Fruit fly (Drosophila melanogaster): Measurements from ENCODE around the gene CG43679.
A peak's percentile ranks its signal among the peaks of the same experiment; 100 is the strongest.

The CG43679 gene

DNA sequence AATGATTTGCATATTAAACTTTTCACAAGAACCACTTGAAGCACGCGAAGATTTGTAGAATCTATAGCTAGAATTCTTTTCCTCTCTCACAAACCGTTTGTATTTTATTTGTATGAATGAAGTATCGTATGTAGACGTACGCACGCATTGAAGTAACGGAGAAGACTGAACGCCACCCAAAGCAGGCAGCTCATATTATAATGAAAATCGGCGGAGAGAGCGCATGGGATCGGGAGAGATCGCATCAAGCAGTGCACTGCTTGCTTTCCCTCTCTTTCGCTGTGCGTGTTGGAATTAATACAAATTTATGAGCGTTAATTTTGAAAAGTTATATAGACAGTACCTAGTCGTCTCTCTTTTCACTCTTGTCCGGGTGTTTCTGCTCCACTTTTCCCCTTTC, 28.1 kb upstream of the CG43679 start:
- TF ChIP-seq CG14711 (tag; optimal IDR thresholded peaks at IDR 0.05) (no peak), ovo (GFP tag; optimal IDR thresholded peaks at IDR 0.05) (no peak), kay (GFP tag; ENCODE audit: borderline replicate concordance) (no peak), CG7045 (GFP tag; optimal IDR thresholded peaks at IDR 0.05) (no peak), tj (GFP tag; optimal IDR thresholded peaks at IDR 0.05) (no peak), pad (GFP tag; optimal IDR thresholded peaks at IDR 0.05) (no peak), bab1 (GFP tag; optimal IDR thresholded peaks at IDR 0.05) (no peak), CG5204 (GFP tag; optimal IDR thresholded peaks at IDR 0.05) (no peak), cic (GFP tag; optimal IDR thresholded peaks at IDR 0.05) (peak; percentile 26)

- no peak for TF ChIP-seq CG5204 (GFP tag; optimal IDR thresholded peaks at IDR 0.05)
- no peak for TF ChIP-seq cnc (optimal IDR thresholded peaks at IDR 0.05)
- TF ChIP-seq Hr96 (GFP tag; optimal IDR thresholded peaks at IDR 0.05), result no peak
- TF ChIP-seq CG11617 (GFP tag; optimal IDR thresholded peaks at IDR 0.05), result no peak
- no peak for TF ChIP-seq CG7101 (tag; optimal IDR thresholded peaks at IDR 0.05)
- TF ChIP-seq Clk (GFP tag; optimal IDR thresholded peaks at IDR 0.05), result no peak
- TF ChIP-seq ovo (GFP tag; optimal IDR thresholded peaks at IDR 0.05), result no peak
- TF ChIP-seq toe (GFP tag; optimal IDR thresholded peaks at IDR 0.05), result no peak
- no peak for TF ChIP-seq CG7045 (GFP tag; optimal IDR thresholded peaks at IDR 0.05)
- TF ChIP-seq cic (GFP tag; optimal IDR thresholded peaks at IDR 0.05), result no peak
- TF ChIP-seq bab1 (GFP tag; optimal IDR thresholded peaks at IDR 0.05), result no peak
- no peak for TF ChIP-seq Mnt (GFP tag; optimal IDR thresholded peaks at IDR 0.05)
- no peak for TF ChIP-seq tj (GFP tag; optimal IDR thresholded peaks at IDR 0.05)
- TF ChIP-seq CG33017 (tag; optimal IDR thresholded peaks at IDR 0.05), result no peak
- no peak for TF ChIP-seq CG12768 (GFP tag; optimal IDR thresholded peaks at IDR 0.05)
- no peak for TF ChIP-seq CG1620 (GFP tag; optimal IDR thresholded peaks at IDR 0.05)
Measured at dm6 chr3L:15078347-15078746, 27.1 kb upstream of the CG43679 start, which contains the start of gene Or71a. Gene Or71a (minus strand): TSS chr3L:15078447.

dm6 chr3L:15076380-15076779, 25.2 kb upstream of the CG43679 start:
- TF ChIP-seq CG5204 (GFP tag; optimal IDR thresholded peaks at IDR 0.05), result no peak
- TF ChIP-seq Clk (GFP tag; optimal IDR thresholded peaks at IDR 0.05), result no peak
- no peak for TF ChIP-seq tj (GFP tag; optimal IDR thresholded peaks at IDR 0.05)
- TF ChIP-seq CG11617 (GFP tag; optimal IDR thresholded peaks at IDR 0.05), result no peak
- TF ChIP-seq CG7101 (tag; optimal IDR thresholded peaks at IDR 0.05), result no peak
- no peak for TF ChIP-seq kay (GFP tag; ENCODE audit: borderline replicate concordance)
- TF ChIP-seq Mnt (GFP tag; optimal IDR thresholded peaks at IDR 0.05), result no peak
- no peak for TF ChIP-seq CG1620 (GFP tag; optimal IDR thresholded peaks at IDR 0.05)
- no peak for TF ChIP-seq Crg-1 (GFP tag; optimal IDR thresholded peaks at IDR 0.05)
- no peak for TF ChIP-seq CG12768 (GFP tag; optimal IDR thresholded peaks at IDR 0.05)
- TF ChIP-seq pad (GFP tag; optimal IDR thresholded peaks at IDR 0.05), result no peak
- TF ChIP-seq ovo (GFP tag; optimal IDR thresholded peaks at IDR 0.05), result no peak
- TF ChIP-seq cnc (optimal IDR thresholded peaks at IDR 0.05), result no peak
- no peak for TF ChIP-seq CG7045 (GFP tag; optimal IDR thresholded peaks at IDR 0.05)
- TF ChIP-seq toe (GFP tag; optimal IDR thresholded peaks at IDR 0.05), result no peak
- no peak for TF ChIP-seq Hr96 (GFP tag; optimal IDR thresholded peaks at IDR 0.05)
- TF ChIP-seq CG14711 (tag; optimal IDR thresholded peaks at IDR 0.05), result no peak
- no peak for TF ChIP-seq bab1 (GFP tag; optimal IDR thresholded peaks at IDR 0.05)
- TF ChIP-seq CG33017 (tag; optimal IDR thresholded peaks at IDR 0.05), result no peak

DNA sequence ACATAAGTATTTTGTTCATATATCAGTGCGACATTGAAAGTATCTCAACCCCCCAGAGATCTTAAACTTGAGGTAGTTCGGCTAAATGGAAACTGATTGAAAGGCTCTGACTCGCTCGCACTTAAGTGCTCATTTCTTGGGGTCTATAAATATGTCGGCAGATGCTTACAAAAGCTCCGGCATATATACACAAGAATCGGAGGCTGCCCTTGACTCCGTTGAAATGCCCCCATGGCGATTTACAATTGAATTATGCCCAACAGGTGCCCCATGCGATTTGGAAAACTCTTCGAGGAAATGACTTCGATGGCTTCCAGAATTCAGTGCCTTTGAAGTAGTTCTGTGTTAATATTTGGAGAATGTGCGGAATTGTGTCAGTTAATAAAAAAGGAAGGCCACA, 22.5 kb upstream of the CG43679 start:
- TF ChIP-seq Hr96 (GFP tag; optimal IDR thresholded peaks at IDR 0.05), result no peak
- TF ChIP-seq Crg-1 (GFP tag; optimal IDR thresholded peaks at IDR 0.05), result no peak
- no peak for TF ChIP-seq toe (GFP tag; optimal IDR thresholded peaks at IDR 0.05)
- no peak for TF ChIP-seq pad (GFP tag; optimal IDR thresholded peaks at IDR 0.05)
- no peak for TF ChIP-seq CG7045 (GFP tag; optimal IDR thresholded peaks at IDR 0.05)
- no peak for TF ChIP-seq CG14711 (tag; optimal IDR thresholded peaks at IDR 0.05)
- TF ChIP-seq CG12768 (GFP tag; optimal IDR thresholded peaks at IDR 0.05), result no peak
- TF ChIP-seq CG33017 (tag; optimal IDR thresholded peaks at IDR 0.05), result no peak
- no peak for TF ChIP-seq bab1 (GFP tag; optimal IDR thresholded peaks at IDR 0.05)

DNA sequence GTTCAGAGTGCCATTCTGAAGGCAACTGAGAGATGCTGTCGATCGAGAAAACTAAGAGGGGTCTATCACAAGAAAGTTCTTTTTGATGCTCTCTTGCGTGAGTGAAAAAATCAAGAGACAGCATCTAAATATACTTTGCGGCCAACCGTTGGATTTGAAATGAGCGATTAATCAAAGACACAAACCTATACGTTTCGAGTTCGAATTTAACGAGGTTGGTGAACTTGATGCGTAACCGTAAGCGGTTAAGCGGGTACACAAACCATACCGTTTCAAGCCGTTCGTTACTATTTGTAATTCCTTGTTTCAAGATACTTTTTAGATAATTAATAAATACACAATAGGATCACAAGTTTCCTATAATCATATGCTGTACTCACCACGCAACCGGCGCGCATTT, 20.9 kb upstream of the CG43679 start:
- no peak for TF ChIP-seq CG1620 (GFP tag; optimal IDR thresholded peaks at IDR 0.05)
- no peak for TF ChIP-seq kay (GFP tag; ENCODE audit: borderline replicate concordance)
- no peak for TF ChIP-seq CG12768 (GFP tag; optimal IDR thresholded peaks at IDR 0.05)
- TF ChIP-seq CG14711 (tag; optimal IDR thresholded peaks at IDR 0.05), result no peak
- no peak for TF ChIP-seq cic (GFP tag; optimal IDR thresholded peaks at IDR 0.05)
- no peak for TF ChIP-seq pad (GFP tag; optimal IDR thresholded peaks at IDR 0.05)
- TF ChIP-seq CG33017 (tag; optimal IDR thresholded peaks at IDR 0.05), result no peak

- no peak for TF ChIP-seq CG14711 (tag; optimal IDR thresholded peaks at IDR 0.05)
- no peak for TF ChIP-seq ovo (GFP tag; optimal IDR thresholded peaks at IDR 0.05)
- no peak for TF ChIP-seq bab1 (GFP tag; optimal IDR thresholded peaks at IDR 0.05)
- TF ChIP-seq CG7045 (GFP tag; optimal IDR thresholded peaks at IDR 0.05), result no peak
- TF ChIP-seq pad (GFP tag; optimal IDR thresholded peaks at IDR 0.05), result no peak
- TF ChIP-seq Clk (GFP tag; optimal IDR thresholded peaks at IDR 0.05), result no peak
- no peak for TF ChIP-seq Hr96 (GFP tag; optimal IDR thresholded peaks at IDR 0.05)
- TF ChIP-seq CG33017 (tag; optimal IDR thresholded peaks at IDR 0.05), result no peak
- no peak for TF ChIP-seq Crg-1 (GFP tag; optimal IDR thresholded peaks at IDR 0.05)
- no peak for TF ChIP-seq cnc (optimal IDR thresholded peaks at IDR 0.05)
- no peak for TF ChIP-seq tj (GFP tag; optimal IDR thresholded peaks at IDR 0.05)
- TF ChIP-seq CG7101 (tag; optimal IDR thresholded peaks at IDR 0.05), result no peak
- TF ChIP-seq CG1620 (GFP tag; optimal IDR thresholded peaks at IDR 0.05), result no peak
- TF ChIP-seq Mnt (GFP tag; optimal IDR thresholded peaks at IDR 0.05), result no peak
- TF ChIP-seq CG11617 (GFP tag; optimal IDR thresholded peaks at IDR 0.05), result no peak
- no peak for TF ChIP-seq toe (GFP tag; optimal IDR thresholded peaks at IDR 0.05)
Measured at dm6 chr3L:15064877-15065276, 13.7 kb upstream of the CG43679 start, which contains the start of gene Sytbeta. Gene Sytbeta (minus strand): TSS chr3L:15064977.

All from whole organism, adult.